Fruit fly (Drosophila melanogaster): ENCODE measurements around the gene CG32454.
A peak's percentile ranks its signal among the peaks of the same experiment; 100 is the strongest.

The CG32454 gene

dm6 chr3L:22727739-22728335, 1.7 kb upstream of the CG32454 start, which contains the start of the genes CG14450 and CG11367 (continued):
- TF ChIP-seq psq (GFP tag; optimal IDR thresholded peaks at IDR 0.05): no peak
- no peak for TF ChIP-seq tai (GFP tag; optimal IDR thresholded peaks at IDR 0.05)
- TF ChIP-seq jim (GFP tag; optimal IDR thresholded peaks at IDR 0.05): no peak
- no peak for TF ChIP-seq usp (GFP tag; optimal IDR thresholded peaks at IDR 0.05)
- no peak for TF ChIP-seq CG32264 (GFP tag; optimal IDR thresholded peaks at IDR 0.05)
- no peak for TF ChIP-seq rgr (GFP tag; optimal IDR thresholded peaks at IDR 0.05)
- TF ChIP-seq CG9705 (GFP tag; optimal IDR thresholded peaks at IDR 0.05): peak; percentile 10
- TF ChIP-seq dsf (GFP tag; optimal IDR thresholded peaks at IDR 0.05; ENCODE audit: borderline replicate concordance): no peak
- no peak for TF ChIP-seq ey (GFP tag; optimal IDR thresholded peaks at IDR 0.05)

dm6 chr3L:22731393-22731792, 1.8 kb downstream of the CG32454 start:
- no peak for TF ChIP-seq fru (GFP tag; optimal IDR thresholded peaks at IDR 0.05)
- TF ChIP-seq Myc (optimal IDR thresholded peaks at IDR 0.05): no peak
- TF ChIP-seq Jra (GFP tag; optimal IDR thresholded peaks at IDR 0.05): no peak
- TF ChIP-seq Rel (GFP tag; optimal IDR thresholded peaks at IDR 0.05): no peak
- TF ChIP-seq Rel (tag; optimal IDR thresholded peaks at IDR 0.05): peak; percentile 92

DNA sequence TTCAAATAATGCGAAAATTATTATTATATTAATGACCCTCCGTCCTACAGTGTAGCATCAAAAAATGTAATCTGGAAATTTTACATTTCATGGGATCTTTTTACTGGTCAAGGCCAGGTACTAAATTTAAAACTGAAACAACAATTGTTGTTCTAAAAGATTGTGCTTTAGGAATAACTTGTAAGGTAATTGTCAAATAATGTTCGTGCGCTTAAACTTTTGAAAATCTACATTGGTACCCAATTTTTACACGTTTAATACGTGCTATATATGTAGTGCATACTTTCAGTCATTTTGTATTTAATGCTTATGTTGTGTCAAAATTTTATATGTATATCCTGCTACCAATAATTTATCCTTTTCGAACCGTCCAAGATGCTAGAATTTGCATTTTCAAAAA, 4.0 kb downstream of the CG32454 start:
- TF ChIP-seq ey (GFP tag; optimal IDR thresholded peaks at IDR 0.05) (no peak), Myc (optimal IDR thresholded peaks at IDR 0.05) (peak; percentile 42)

dm6 chr3L:22737732-22738611, 8.4 kb downstream of the CG32454 start, which contains the start of gene CG11241:
Gene CG11241, minus strand, starts transcription at chr3L:22738420.
- peak; percentile 44 for TF ChIP-seq fru (GFP tag; optimal IDR thresholded peaks at IDR 0.05)
- TF ChIP-seq h (GFP tag; optimal IDR thresholded peaks at IDR 0.05): peak; percentile 26
- TF ChIP-seq Sp1 (GFP tag; optimal IDR thresholded peaks at IDR 0.05): no peak
- no peak for TF ChIP-seq usp (GFP tag; optimal IDR thresholded peaks at IDR 0.05)
- TF ChIP-seq Dif (GFP tag; optimal IDR thresholded peaks at IDR 0.05; ENCODE audit: partially characterized antibody): peak; percentile 58
- TF ChIP-seq CG9705 (GFP tag; optimal IDR thresholded peaks at IDR 0.05): no peak
- TF ChIP-seq br (GFP tag; optimal IDR thresholded peaks at IDR 0.05): peak; percentile 19
- TF ChIP-seq Hnf4 (GFP tag; optimal IDR thresholded peaks at IDR 0.05): no peak
- TF ChIP-seq dl (GFP tag; optimal IDR thresholded peaks at IDR 0.05; ENCODE audit: insufficient read depth in 1 of 2, partially characterized antibody in 2 of 2): peak in 1 of 2 experiments; percentile 62
- TF ChIP-seq ey (GFP tag; optimal IDR thresholded peaks at IDR 0.05): no peak
- TF ChIP-seq brk (GFP tag; optimal IDR thresholded peaks at IDR 0.05): no peak
- TF ChIP-seq dmrt93B (GFP tag; optimal IDR thresholded peaks at IDR 0.05): no peak
- TF ChIP-seq Abd-B (GFP tag; optimal IDR thresholded peaks at IDR 0.05): no peak
- TF ChIP-seq pan (optimal IDR thresholded peaks at IDR 0.05): no peak
- TF ChIP-seq sv (GFP tag; optimal IDR thresholded peaks at IDR 0.05): no peak
- TF ChIP-seq Dfd (GFP tag; optimal IDR thresholded peaks at IDR 0.05): no peak
- peak; percentile 16 for TF ChIP-seq rgr (GFP tag; optimal IDR thresholded peaks at IDR 0.05)
- no peak for TF ChIP-seq jim (GFP tag; optimal IDR thresholded peaks at IDR 0.05)
- TF ChIP-seq Hr78 (GFP tag; optimal IDR thresholded peaks at IDR 0.05): no peak
- TF ChIP-seq OdsH (GFP tag; optimal IDR thresholded peaks at IDR 0.05): no peak
- peak; percentile 54 for TF ChIP-seq Hr83 (GFP tag; optimal IDR thresholded peaks at IDR 0.05; ENCODE audit: poor library complexity, severe bottlenecking)
- no peak for TF ChIP-seq Rel (GFP tag; optimal IDR thresholded peaks at IDR 0.05)
- peak; percentile 26 for TF ChIP-seq Rel (tag; optimal IDR thresholded peaks at IDR 0.05)
- no peak for TF ChIP-seq HLH106 (tag; optimal IDR thresholded peaks at IDR 0.05)
- no peak for TF ChIP-seq N (GFP tag; optimal IDR thresholded peaks at IDR 0.05)

Data from whole organism, wandering third instar larva.